Worm (Caenorhabditis elegans) whole organism, young adult: ENCODE results near the gene K06B9.6.

Experiments
- K12H6.12 ChIP-seq: fragments of 200-800 bp; sonication (Bioruptor generic); optimal IDR thresholded peaks from 2 replicates; lab custom pipeline; 2018; ENCODE audit warnings: mild to moderate bottlenecking, missing genetic modification characterization, missing compliant biosample characterization
- Y53G8AR.9 ChIP-seq: fragments of 200-800 bp; sonication (Bioruptor generic); conservative IDR thresholded peaks from 2 replicates; pipeline ENCODE4 v1.3.6; 2022; ENCODE audit warnings: missing genetic modification reagents, missing genetic modification characterization, missing compliant biosample characterization
- ccch-3 ChIP-seq: fragments of 200-800 bp; sonication (Bioruptor generic); optimal IDR thresholded peaks from 2 replicates; lab custom pipeline; 2018; ENCODE audit warnings: mild to moderate bottlenecking, missing genetic modification characterization, missing compliant biosample characterization
- hrde-1 ChIP-seq: sonication (generic microtip); optimal IDR thresholded peaks from 2 replicates; lab custom pipeline; 2016; ENCODE audit warnings: missing genetic modification characterization, mild to moderate bottlenecking, missing compliant biosample characterization, moderate library complexity, missing genotype, missing genetic modification reagents, borderline replicate concordance
- lin-35 ChIP-seq, 3 experiments: fragments of 150-350 bp in 2 of 3; sonication (generic microtip) in 1 of 3; optimal IDR thresholded peaks; 2 replicates each; lab custom pipeline; 2014 to 2018; ENCODE audit warnings: missing biosample characterization in 3 of 3, missing genetic modification characterization in 3 of 3, missing genetic modification reagents in 3 of 3
- nhr-179 ChIP-seq: sonication (generic microtip); optimal IDR thresholded peaks from 2 replicates; lab custom pipeline; 2016; ENCODE audit warnings: mild to moderate bottlenecking, missing genetic modification characterization, missing compliant biosample characterization
- somi-1 ChIP-seq: fragments of 200-800 bp; sonication (Bioruptor generic); optimal IDR thresholded peaks from 2 replicates; lab custom pipeline; 2018; ENCODE audit warnings: mild to moderate bottlenecking, missing genetic modification characterization, missing compliant biosample characterization
- xnd-1 ChIP-seq: sonication (generic microtip); optimal IDR thresholded peaks from 2 replicates; lab custom pipeline; 2016; ENCODE audit warnings: missing genotype, missing genetic modification reagents, missing genetic modification characterization, missing compliant biosample characterization

- TF ChIP-seq lin-35 (GFP tag; optimal IDR thresholded peaks at IDR 0.05; lab: Kevin White, UChicago) (no peak), nhr-179 (tag; lab: Kevin White, UChicago) (no peak), Y53G8AR.9 (GFP tag; lab: Robert Waterston, UW) (no peak), hrde-1 (tag; lab: Kevin White, UChicago) (no peak), xnd-1 (tag; lab: Kevin White, UChicago) (no peak), ccch-3 (no peak), somi-1 (GFP tag; lab: Kevin White, UChicago) (no peak), K12H6.12 (tag; lab: Kevin White, UChicago) (no peak)
Measured at ce11 chrIV:4177560-4177959, 19.1 kb downstream of the K06B9.6 start.
